Worm (Caenorhabditis elegans): Measurements from ENCODE around the gene mlt-9.

DNA sequence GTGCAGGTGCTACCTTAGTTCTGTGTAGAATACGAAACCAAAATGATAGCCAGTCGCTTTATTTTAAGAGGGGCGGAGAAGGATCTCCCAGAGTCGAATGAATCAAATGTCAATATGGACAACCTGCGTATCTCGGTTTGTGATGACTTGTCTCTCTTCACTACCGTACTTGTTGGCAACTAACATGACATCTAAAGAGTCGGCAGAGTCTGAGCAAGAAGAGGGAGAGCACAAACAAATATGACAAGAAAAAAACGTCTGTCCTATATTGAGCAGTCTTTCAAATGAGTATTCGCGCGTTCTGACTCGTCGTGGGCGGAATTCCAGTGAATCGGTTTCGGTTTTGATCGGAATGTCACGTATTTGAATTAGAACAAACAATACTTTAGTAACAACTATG is 12.6 kb downstream of the mlt-9 start, which contains the start of gene F09B12.7:
- TF ChIP-seq pax-1 (tag; optimal IDR thresholded peaks at IDR 0.05): no peak
- no peak for TF ChIP-seq eyg-1 (tag; optimal IDR thresholded peaks at IDR 0.05)
- TF ChIP-seq hlh-6 (tag; optimal IDR thresholded peaks at IDR 0.05): no peak
- TF ChIP-seq ama-1 (optimal IDR thresholded peaks at IDR 0.05): no peak
- TF ChIP-seq elt-2 (tag; optimal IDR thresholded peaks at IDR 0.05): no peak
- no peak for TF ChIP-seq tbx-2 (tag; optimal IDR thresholded peaks at IDR 0.05)
- no peak for TF ChIP-seq unc-55 (GFP tag; optimal IDR thresholded peaks at IDR 0.05)
- no peak for TF ChIP-seq pros-1 (tag; optimal IDR thresholded peaks at IDR 0.05)
